Fruit fly (Drosophila melanogaster): ENCODE measurements around the gene CG13760.

The CG13760 gene

DNA sequence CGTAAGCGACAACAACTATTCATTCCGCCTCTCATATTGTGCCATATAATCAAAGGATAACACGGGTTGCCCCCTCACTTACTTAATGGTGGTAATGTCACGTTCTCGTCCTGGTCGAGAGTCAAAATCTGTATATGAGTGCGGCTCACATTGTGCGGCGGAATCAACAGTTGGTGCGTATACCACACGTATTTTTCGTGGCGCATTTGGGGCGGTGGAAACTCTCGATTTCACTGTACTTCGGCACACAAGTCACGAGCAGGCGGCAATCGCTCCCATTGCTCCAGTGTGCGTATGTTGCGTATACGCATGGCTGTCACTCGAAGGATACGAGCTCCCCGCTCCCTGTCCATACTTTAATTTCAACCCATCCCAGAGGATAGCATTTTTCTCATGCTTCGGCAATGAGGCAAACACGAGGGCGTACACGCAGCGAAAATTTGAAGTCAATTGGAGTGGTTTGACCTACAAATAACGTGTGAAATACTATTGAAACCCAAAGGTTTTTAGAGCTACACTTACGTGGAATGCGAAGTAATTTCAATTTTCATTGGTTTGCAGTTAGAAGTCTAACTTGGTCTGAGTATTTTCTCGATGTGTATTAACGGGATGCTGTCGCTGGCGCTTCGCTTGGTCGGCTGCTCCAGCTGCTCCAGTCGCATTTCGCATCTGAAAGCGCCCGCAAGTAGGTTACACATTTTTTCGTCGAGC, 3.6 kb downstream of the CG13760 start (continued):
- TF ChIP-seq pan (optimal IDR thresholded peaks at IDR 0.05) (no peak), pan (GFP tag; optimal IDR thresholded peaks at IDR 0.05 in 1 of 2, IDR thresholded peaks at IDR 0.05 in 1 of 2) (peak in 1 of 2 experiments; percentile 85), Xbp1 (GFP tag; optimal IDR thresholded peaks at IDR 0.05) (peak; percentile 77), BtbVII (GFP tag; optimal IDR thresholded peaks at IDR 0.05) (peak; percentile 80), CG30403 (GFP tag; optimal IDR thresholded peaks at IDR 0.05) (peak; percentile 80), CG6689 (GFP tag; IDR thresholded peaks at IDR 0.05) (peak; percentile 71), bowl (GFP tag; IDR thresholded peaks at IDR 0.05) (no peak), zen2 (GFP tag; IDR thresholded peaks at IDR 0.05; ENCODE audit: partially characterized antibody) (no peak), MTF-1 (GFP tag; optimal IDR thresholded peaks at IDR 0.05; ENCODE audit: borderline replicate concordance) (no peak), ac (GFP tag; optimal IDR thresholded peaks at IDR 0.05) (no peak), CG7963 (GFP tag; IDR thresholded peaks at IDR 0.05; ENCODE audit: partially characterized antibody) (no peak), ttk (GFP tag; IDR thresholded peaks at IDR 0.05) (peak; percentile 76), stwl (tag; optimal IDR thresholded peaks at IDR 0.05) (no peak), CG10979 (tag; optimal IDR thresholded peaks at IDR 0.05) (peak; percentile 43), eyg (GFP tag; optimal IDR thresholded peaks at IDR 0.05) (peak; percentile 45), CG17385 (GFP tag; optimal IDR thresholded peaks at IDR 0.05) (peak; percentile 71), CG12659 (GFP tag; optimal IDR thresholded peaks at IDR 0.05) (peak; percentile 66), CG9797 (GFP tag; optimal IDR thresholded peaks at IDR 0.05) (no peak), CG2202 (tag; optimal IDR thresholded peaks at IDR 0.05) (no peak), CG13775 (GFP tag; optimal IDR thresholded peaks at IDR 0.05) (peak; percentile 63), otp (GFP tag; IDR thresholded peaks at IDR 0.05) (peak; percentile 65; the same call in 2 of the 3 replicates), ash1 (GFP tag; optimal IDR thresholded peaks at IDR 0.05) (no peak), grau (tag; optimal IDR thresholded peaks at IDR 0.05) (peak; percentile 73), salm (tag; optimal IDR thresholded peaks at IDR 0.05) (no peak), pzg (GFP tag; optimal IDR thresholded peaks at IDR 0.05) (peak; percentile 13), Oaz (GFP tag; IDR thresholded peaks at IDR 0.05) (peak; percentile 75; the same call in 1 of the 2 replicates), CG9727 (GFP tag; optimal IDR thresholded peaks at IDR 0.05) (peak; percentile 77), CG10267 (tag; optimal IDR thresholded peaks at IDR 0.05) (peak; percentile 52), CG16815 (GFP tag; optimal IDR thresholded peaks at IDR 0.05) (peak; percentile 30), CG6683 (GFP tag; optimal IDR thresholded peaks at IDR 0.05) (peak; percentile 65), cad (GFP tag; optimal IDR thresholded peaks at IDR 0.05) (no peak), rib (GFP tag; IDR thresholded peaks at IDR 0.05) (peak; percentile 43; the same call in 1 of the 2 replicates), grn (GFP tag; optimal IDR thresholded peaks at IDR 0.05) (no peak), so (GFP tag; IDR thresholded peaks at IDR 0.05) (peak; percentile 81; the same call in 2 of the 3 replicates), Jarid2 (GFP tag; optimal IDR thresholded peaks at IDR 0.05) (peak; percentile 26), Hr51 (GFP tag; optimal IDR thresholded peaks at IDR 0.05) (peak; percentile 40 to 74), slbo (GFP tag; IDR thresholded peaks at IDR 0.05) (peak; percentile 89), CG34422 (GFP tag; IDR thresholded peaks at IDR 0.05) (peak; percentile 75; the same call in 2 of the 3 replicates), CG10321 (GFP tag; IDR thresholded peaks at IDR 0.05) (peak; percentile 30; the same call in 1 of the 2 replicates), Elba2 (GFP tag; optimal IDR thresholded peaks at IDR 0.05) (no peak), Vsx1 (GFP tag; optimal IDR thresholded peaks at IDR 0.05) (no peak), CG9437 (GFP tag; optimal IDR thresholded peaks at IDR 0.05) (peak; percentile 32), Ets65A (GFP tag) (peak; percentile 97), CG1603 (tag; optimal IDR thresholded peaks at IDR 0.05) (peak; percentile 78), fd64A (GFP tag; optimal IDR thresholded peaks at IDR 0.05) (no peak), CG2116 (GFP tag; optimal IDR thresholded peaks at IDR 0.05) (peak; percentile 12), CG12071 (GFP tag; optimal IDR thresholded peaks at IDR 0.05) (peak; percentile 82), zen (tag; optimal IDR thresholded peaks at IDR 0.05) (no peak), lmd (GFP tag; IDR thresholded peaks at IDR 0.05) (peak; percentile 82)

Measured in whole organism, embryonic.